Fruit fly (Drosophila melanogaster) whole organism, prepupa: Measurements from ENCODE around the gene CG9449.
A peak's percentile ranks its signal among the peaks of the same experiment; 100 is the strongest.

ENCODE experiments used
- CG10631 ChIP-seq: fragments of 200-800 bp; sonication (Bioruptor generic); optimal IDR thresholded peaks from 2 replicates; lab custom pipeline; 2016; ENCODE audit warnings: missing biosample characterization, missing genetic modification characterization
- CG11294 ChIP-seq: fragments of 200-800 bp; sonication (Bioruptor generic); IDR thresholded peaks from 2 replicates; pipeline ENCODE4 v1.3.6; 2022; ENCODE audit warnings: missing biosample characterization, missing genetic modification characterization
- CG11762 ChIP-seq: fragments of 200-800 bp; sonication (Bioruptor generic); optimal IDR thresholded peaks from 3 replicates; lab custom pipeline; 2016; ENCODE audit warnings: missing biosample characterization, missing genetic modification characterization; ENCODE audit not compliant: insufficient read depth
- CG11902 ChIP-seq: fragments of 200-800 bp; sonication (Bioruptor generic); optimal IDR thresholded peaks from 3 replicates; lab custom pipeline; 2016; ENCODE audit warnings: missing biosample characterization, missing genetic modification characterization
- CG15336 ChIP-seq: fragments of 200-800 bp; sonication (Bioruptor generic); IDR thresholded peaks from 2 replicates; pipeline ENCODE4 v1.3.6; 2022; ENCODE audit warnings: missing biosample characterization, missing genetic modification characterization
- CG16779 ChIP-seq: fragments of 200-800 bp; sonication (Bioruptor generic); optimal IDR thresholded peaks from 3 replicates; lab custom pipeline; 2017; ENCODE audit warnings: missing biosample characterization, mild to moderate bottlenecking, missing genetic modification characterization
- CG3032 ChIP-seq: fragments of 200-800 bp; optimal IDR thresholded peaks from 2 replicates; lab custom pipeline; 2019; ENCODE audit warnings: missing biosample characterization, mild to moderate bottlenecking, missing genetic modification characterization, moderate library complexity
- CG32006 ChIP-seq: fragments of 200-800 bp; sonication (Bioruptor generic); optimal IDR thresholded peaks from 3 replicates; lab custom pipeline; 2017; ENCODE audit warnings: missing biosample characterization, mild to moderate bottlenecking, missing genetic modification characterization
- CG6163 ChIP-seq: fragments of 200-800 bp; sonication (Bioruptor generic); IDR thresholded peaks from 3 replicates; pipeline ENCODE4 v1.3.6; 2022; ENCODE audit warnings: missing biosample characterization, missing genetic modification characterization
- CG6276 ChIP-seq: fragments of 200-800 bp; sonication (Bioruptor generic); optimal IDR thresholded peaks from 2 replicates; lab custom pipeline; 2017; ENCODE audit warnings: missing biosample characterization, mild to moderate bottlenecking, missing genetic modification characterization
- CG6808 ChIP-seq: fragments of 200-800 bp; sonication (Bioruptor generic); optimal IDR thresholded peaks from 3 replicates; lab custom pipeline; 2017; ENCODE audit warnings: missing biosample characterization, missing genetic modification characterization, mild to moderate bottlenecking, moderate library complexity, missing genetic modification reagents
- CG7368 ChIP-seq: fragments of 200-800 bp; sonication (Bioruptor generic); optimal IDR thresholded peaks from 3 replicates; lab custom pipeline; 2016; ENCODE audit warnings: missing biosample characterization, missing genetic modification characterization
- CG8119 ChIP-seq: fragments of 200-800 bp; sonication (Bioruptor generic); IDR thresholded peaks from 3 replicates; pipeline ENCODE4 v1.3.6; 2022; ENCODE audit warnings: missing biosample characterization, missing genetic modification characterization
- CG8319 ChIP-seq: fragments of 200-800 bp; sonication (Bioruptor generic); optimal IDR thresholded peaks from 3 replicates; lab custom pipeline; 2016; ENCODE audit warnings: missing biosample characterization, missing genetic modification characterization
- CG9139 ChIP-seq: fragments of 200-800 bp; sonication (Bioruptor generic); optimal IDR thresholded peaks from 3 replicates; lab custom pipeline; 2017; ENCODE audit warnings: missing biosample characterization, mild to moderate bottlenecking, missing genetic modification characterization
- Eip78C ChIP-seq: fragments of 200-800 bp; sonication (Bioruptor generic); peaks from one replicate; lab custom pipeline; 2016; ENCODE audit warnings: missing biosample characterization, missing genetic modification characterization
- Ets21C ChIP-seq: fragments of 200-800 bp; sonication (Bioruptor generic); optimal IDR thresholded peaks from 3 replicates; lab custom pipeline; 2016; ENCODE audit warnings: missing biosample characterization, missing genetic modification characterization
- Ets96B ChIP-seq: fragments of 200-800 bp; optimal IDR thresholded peaks from 2 replicates; lab custom pipeline; 2019; ENCODE audit warnings: missing biosample characterization, mild to moderate bottlenecking, missing genetic modification characterization, moderate library complexity
- Gug ChIP-seq: fragments of 200-800 bp; sonication (Bioruptor generic); IDR thresholded peaks from 2 replicates; pipeline ENCODE4 v1.3.6; 2022; ENCODE audit warnings: missing biosample characterization, missing genetic modification characterization
- Hr38 ChIP-seq: sonication (Bioruptor generic); optimal IDR thresholded peaks from 2 replicates; lab custom pipeline; 2016; ENCODE audit warnings: missing biosample characterization, missing genetic modification characterization
- Lpt ChIP-seq: fragments of 200-800 bp; sonication (Bioruptor generic); optimal IDR thresholded peaks from 3 replicates; lab custom pipeline; 2016; ENCODE audit warnings: missing biosample characterization, missing genetic modification characterization
- Met ChIP-seq: fragments of 200-800 bp; sonication (Bioruptor generic); optimal IDR thresholded peaks from 3 replicates; lab custom pipeline; 2016; ENCODE audit warnings: missing biosample characterization, missing genetic modification characterization
- OdsH ChIP-seq: fragments of 200-800 bp; sonication (Bioruptor generic); optimal IDR thresholded peaks from 3 replicates; lab custom pipeline; 2016; ENCODE audit warnings: missing biosample characterization, missing genetic modification characterization
- Sox15 ChIP-seq: fragments of 200-800 bp; sonication (Bioruptor generic); optimal IDR thresholded peaks from 3 replicates; lab custom pipeline; 2016; ENCODE audit warnings: missing biosample characterization, missing genetic modification characterization
- achi ChIP-seq: fragments of 200-800 bp; sonication (Bioruptor generic); optimal IDR thresholded peaks from 3 replicates; lab custom pipeline; 2016; ENCODE audit warnings: missing biosample characterization, missing genetic modification characterization
- acj6 ChIP-seq: fragments of 200-800 bp; sonication (Bioruptor generic); optimal IDR thresholded peaks from 3 replicates; lab custom pipeline; 2016; ENCODE audit warnings: missing biosample characterization, missing genetic modification characterization
- cyc ChIP-seq: fragments of 200-800 bp; sonication (Bioruptor generic); optimal IDR thresholded peaks from 3 replicates; lab custom pipeline; 2016; ENCODE audit warnings: missing biosample characterization, missing genetic modification characterization
- dsx ChIP-seq: fragments of 200-800 bp; optimal IDR thresholded peaks from 3 replicates; lab custom pipeline; 2019; ENCODE audit warnings: missing biosample characterization, mild to moderate bottlenecking, missing genetic modification characterization, moderate library complexity; ENCODE audit not compliant: poor library complexity, severe bottlenecking
- eg ChIP-seq: fragments of 200-800 bp; sonication (Bioruptor generic); IDR thresholded peaks from 3 replicates; pipeline ENCODE4 v1.3.6; 2022; ENCODE audit warnings: missing biosample characterization, missing genetic modification characterization
- esn ChIP-seq: fragments of 200-800 bp; sonication (Bioruptor generic); optimal IDR thresholded peaks from 2 replicates; lab custom pipeline; 2016; ENCODE audit warnings: missing biosample characterization, mild to moderate bottlenecking, missing genetic modification characterization, moderate library complexity
- fd85E ChIP-seq: fragments of 200-800 bp; sonication (Bioruptor generic); optimal IDR thresholded peaks from 3 replicates; lab custom pipeline; 2016; ENCODE audit warnings: missing biosample characterization, missing genetic modification characterization
- fkh ChIP-seq: fragments of 200-800 bp; sonication (Bioruptor generic); optimal IDR thresholded peaks from 3 replicates; lab custom pipeline; 2017; ENCODE audit warnings: missing biosample characterization, mild to moderate bottlenecking, missing genetic modification characterization, moderate library complexity
- net ChIP-seq: fragments of 200-800 bp; sonication (Bioruptor generic); optimal IDR thresholded peaks from 3 replicates; lab custom pipeline; 2016; ENCODE audit warnings: missing biosample characterization, missing genetic modification characterization
- pdm3 ChIP-seq: fragments of 200-800 bp; sonication (Bioruptor generic); optimal IDR thresholded peaks from 3 replicates; lab custom pipeline; 2016; ENCODE audit warnings: missing biosample characterization, missing genetic modification characterization
- salr ChIP-seq, 2 experiments: fragments of 200-800 bp; sonication (Bioruptor generic); optimal IDR thresholded peaks; 3 replicates each; lab custom pipeline; 2016 to 2018; ENCODE audit warnings: missing biosample characterization in 2 of 2, missing genetic modification characterization in 2 of 2, mild to moderate bottlenecking in 1 of 2
- spab ChIP-seq: fragments of 200-800 bp; sonication (Bioruptor generic); optimal IDR thresholded peaks from 2 replicates; lab custom pipeline; 2017; ENCODE audit warnings: missing biosample characterization, mild to moderate bottlenecking, missing genetic modification characterization, missing genetic modification reagents
- ss ChIP-seq, 2 experiments: fragments of 200-800 bp; sonication (Bioruptor generic); optimal IDR thresholded peaks; 2 replicates in 1 of 2; 3 replicates in 1 of 2; lab custom pipeline; 2017 to 2018; ENCODE audit warnings: mild to moderate bottlenecking in 2 of 2, missing biosample characterization in 2 of 2, missing genetic modification characterization in 2 of 2, moderate library complexity in 1 of 2
- svp ChIP-seq: fragments of 200-800 bp; sonication (Bioruptor generic); peaks from one replicate; lab custom pipeline; 2016; ENCODE audit warnings: missing biosample characterization, missing genetic modification characterization
- vri ChIP-seq: fragments of 200-800 bp; sonication (Bioruptor generic); optimal IDR thresholded peaks from 3 replicates; lab custom pipeline; 2016; ENCODE audit warnings: missing biosample characterization, mild to moderate bottlenecking, missing genetic modification characterization

Gene CG9449

DNA sequence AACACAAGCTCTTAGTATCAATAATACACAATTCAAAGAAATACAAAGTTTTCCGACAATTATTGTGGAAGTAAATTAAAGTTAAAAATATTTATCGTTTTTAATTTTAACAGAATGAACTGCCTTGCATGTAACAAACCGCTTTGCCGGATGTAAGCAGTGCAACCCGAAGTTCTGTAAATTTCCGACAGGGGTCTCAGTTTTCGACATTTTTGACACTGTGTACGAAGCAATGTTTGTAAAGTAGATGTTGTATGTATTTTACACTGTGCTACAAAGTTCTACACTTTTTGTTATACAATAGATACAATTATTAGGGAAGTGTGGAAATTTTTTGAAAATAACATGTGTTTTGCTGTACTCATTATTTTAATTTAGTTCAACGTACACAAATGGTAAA, 19.0 kb upstream of the CG9449 start (continued):
- TF ChIP-seq fd85E (GFP tag; lab: Kevin White, UChicago) (no peak), dsx (no peak), fkh (no peak), acj6 (GFP tag; lab: Kevin White, UChicago) (peak; percentile 40), eg (GFP tag; lab: Robert Waterston, UW) (peak; percentile 75), CG8119 (GFP tag; lab: Robert Waterston, UW) (no peak), CG9139 (GFP tag; lab: Kevin White, UChicago) (no peak), Sox15 (GFP tag; lab: Kevin White, UChicago) (peak; percentile 34), Hr38 (GFP tag; lab: Kevin White, UChicago) (no peak), OdsH (GFP tag; lab: Kevin White, UChicago) (peak; percentile 64), CG16779 (tag; lab: Kevin White, UChicago) (no peak), CG7368 (GFP tag; lab: Kevin White, UChicago) (peak; percentile 55), CG6163 (peak; percentile 85), Lpt (GFP tag; lab: Kevin White, UChicago) (no peak), CG11902 (GFP tag; lab: Kevin White, UChicago) (peak; percentile 63), spab (GFP tag; lab: Kevin White, UChicago) (no peak), Met (GFP tag; lab: Kevin White, UChicago) (peak; percentile 36), Ets21C (GFP tag; lab: Kevin White, UChicago) (peak; percentile 27), ss (GFP tag; optimal IDR thresholded peaks at IDR 0.05; lab: Kevin White, UChicago) (no peak), salr (GFP tag; optimal IDR thresholded peaks at IDR 0.05; lab: Kevin White, UChicago) (peak in 1 of 2 experiments; percentile 73), CG3032 (tag; lab: Kevin White, UChicago) (no peak), CG8319 (GFP tag; lab: Kevin White, UChicago) (peak; percentile 39), esn (GFP tag; lab: Kevin White, UChicago) (no peak), CG32006 (GFP tag; lab: Kevin White, UChicago) (no peak), CG11762 (GFP tag; lab: Kevin White, UChicago) (peak; percentile 43), achi (GFP tag; lab: Kevin White, UChicago) (no peak), Ets96B (tag; lab: Kevin White, UChicago) (no peak), pdm3 (peak; percentile 60), CG11294 (no peak), CG15336 (GFP tag; lab: Robert Waterston, UW) (no peak), cyc (GFP tag; lab: Kevin White, UChicago) (peak; percentile 82), svp (peak; percentile 64), CG6276 (no peak), net (GFP tag; lab: Kevin White, UChicago) (peak; percentile 29), CG10631 (GFP tag; lab: Kevin White, UChicago) (peak; percentile 56)

dm6 chr3L:19512672-19513071, 15.1 kb upstream of the CG9449 start:
- TF ChIP-seq svp (peak; percentile 22), vri (no peak), Gug (GFP tag; lab: Robert Waterston, UW) (no peak)

dm6 chr3L:19504719-19505118, 7.2 kb upstream of the CG9449 start:
- TF ChIP-seq CG6808 (no peak), Eip78C (GFP tag; lab: Kevin White, UChicago) (peak; percentile 38), vri (peak; percentile 15), fkh (peak; percentile 78)
